Worm (Caenorhabditis elegans): ENCODE data around the gene cth-1.

DNA sequence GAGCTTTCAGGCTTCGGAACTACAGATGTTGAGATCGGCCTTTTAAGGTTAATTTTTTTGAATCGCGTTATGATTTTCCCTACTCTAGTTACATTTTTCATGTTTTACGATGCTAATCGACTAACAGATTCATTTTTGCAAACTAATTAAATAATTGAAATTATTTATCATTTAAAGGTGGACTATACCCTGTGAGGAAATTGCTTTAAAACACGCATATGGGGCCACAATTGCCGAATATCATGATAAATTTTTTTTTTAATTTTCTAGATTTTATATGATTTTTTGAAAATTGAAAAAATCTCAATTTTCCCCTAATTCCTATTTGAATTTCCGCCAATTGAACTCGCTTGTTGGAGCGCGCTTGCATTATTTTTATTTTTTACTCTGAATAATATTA lies 38.5 kb upstream of the cth-1 start, which contains the start of gene fbxa-100:
- TF ChIP-seq ztf-16 (tag; optimal IDR thresholded peaks at IDR 0.05), result no peak
- no peak for TF ChIP-seq pha-2 (tag; optimal IDR thresholded peaks at IDR 0.05)
- no peak for TF ChIP-seq nfya-1 (tag; optimal IDR thresholded peaks at IDR 0.05)
- TF ChIP-seq hlh-30 (tag; optimal IDR thresholded peaks at IDR 0.05; ENCODE audit: insufficient read depth), result no peak
